Fruit fly (Drosophila melanogaster) whole organism, embryonic: ENCODE data around the gene CG10068.

Experiments used
- Abd-B ChIP-seq: fragments of 200-800 bp; sonication (Bioruptor generic); optimal IDR thresholded peaks from 2 replicates; lab custom pipeline; 2018; ENCODE audit warnings: missing biosample characterization, mild to moderate bottlenecking, missing genetic modification characterization, moderate library complexity
- Atf-2 ChIP-seq: fragments of 200-800 bp; sonication (Bioruptor generic); optimal IDR thresholded peaks from 2 replicates; lab custom pipeline; 2016; ENCODE audit warnings: missing biosample characterization, missing genetic modification characterization
- CG10209 ChIP-seq: fragments of 200-800 bp; sonication (Bioruptor generic); optimal IDR thresholded peaks from 3 replicates; lab custom pipeline; 2017; ENCODE audit warnings: missing biosample characterization, mild to moderate bottlenecking, missing genetic modification characterization, missing genetic modification reagents
- CG12769 ChIP-seq: fragments of 200-800 bp; sonication (Bioruptor generic); optimal IDR thresholded peaks from 2 replicates; lab custom pipeline; 2019; ENCODE audit warnings: missing biosample characterization, mild to moderate bottlenecking, missing genetic modification characterization, moderate library complexity
- CG17385 ChIP-seq: fragments of 200-800 bp; sonication (Bioruptor generic); optimal IDR thresholded peaks from 3 replicates; lab custom pipeline; 2018; ENCODE audit warnings: missing biosample characterization, mild to moderate bottlenecking, missing genetic modification characterization
- CG18764 ChIP-seq: fragments of 200-800 bp; sonication (Bioruptor generic); optimal IDR thresholded peaks from 3 replicates; lab custom pipeline; 2016; ENCODE audit warnings: missing biosample characterization, missing genetic modification characterization
- CG2116 ChIP-seq: fragments of 200-800 bp; sonication (Bioruptor generic); optimal IDR thresholded peaks from 3 replicates; lab custom pipeline; 2018; ENCODE audit warnings: missing biosample characterization, mild to moderate bottlenecking, missing genetic modification characterization
- CG30431 ChIP-seq: fragments of 200-800 bp; sonication (Bioruptor generic); optimal IDR thresholded peaks from 2 replicates; lab custom pipeline; 2017; ENCODE audit warnings: missing biosample characterization, missing genetic modification characterization
- CG31388 ChIP-seq: fragments of 200-800 bp; sonication (Bioruptor generic); optimal IDR thresholded peaks from 2 replicates; lab custom pipeline; 2016; ENCODE audit warnings: missing biosample characterization, missing genetic modification characterization
- CG32767 ChIP-seq: fragments of 200-800 bp; sonication (Bioruptor generic); IDR thresholded peaks from 2 replicates; pipeline ENCODE4 v1.3.6; 2022; ENCODE audit warnings: missing biosample characterization, missing genetic modification characterization
- CG33557 ChIP-seq: fragments of 200-800 bp; sonication (Bioruptor generic); optimal IDR thresholded peaks from 2 replicates; lab custom pipeline; 2019; ENCODE audit warnings: missing biosample characterization, mild to moderate bottlenecking, missing genetic modification characterization, moderate library complexity
- CG9727 ChIP-seq: fragments of 200-800 bp; sonication (Bioruptor generic); optimal IDR thresholded peaks from 3 replicates; lab custom pipeline; 2017; ENCODE audit warnings: missing biosample characterization, mild to moderate bottlenecking, missing genetic modification characterization
- D19A ChIP-seq: fragments of 200-800 bp; optimal IDR thresholded peaks from 3 replicates; lab custom pipeline; 2019; ENCODE audit warnings: missing biosample characterization, mild to moderate bottlenecking, missing genetic modification characterization, moderate library complexity
- Elba2 ChIP-seq: fragments of 200-800 bp; sonication (Bioruptor generic); optimal IDR thresholded peaks from 3 replicates; lab custom pipeline; 2016; ENCODE audit warnings: missing biosample characterization, missing genetic modification characterization
- HLH4C ChIP-seq: fragments of 200-800 bp; sonication (Bioruptor generic); IDR thresholded peaks from 3 replicates; pipeline ENCODE4 v1.3.6; 2022; ENCODE audit warnings: missing biosample characterization, missing genetic modification characterization; ENCODE audit not compliant: partially characterized antibody
- Hey ChIP-seq: fragments of 200-800 bp; sonication (Bioruptor generic); optimal IDR thresholded peaks from 3 replicates; lab custom pipeline; 2018; ENCODE audit warnings: missing biosample characterization, mild to moderate bottlenecking, missing genetic modification characterization
- Kr ChIP-seq: fragments of 200-800 bp; sonication (Bioruptor generic); optimal IDR thresholded peaks from 2 replicates; lab custom pipeline; 2017; ENCODE audit warnings: missing biosample characterization, mild to moderate bottlenecking, missing genetic modification characterization
- Med ChIP-seq: fragments of 200-800 bp; sonication (Bioruptor generic); peaks from one replicate; lab custom pipeline; 2016; ENCODE audit warnings: missing biosample characterization, missing genetic modification characterization, mild to moderate bottlenecking, inconsistent platforms, moderate library complexity
- Nf-YB ChIP-seq: fragments of 200-800 bp; sonication (Bioruptor generic); optimal IDR thresholded peaks from 3 replicates; lab custom pipeline; 2019; ENCODE audit warnings: missing biosample characterization, mild to moderate bottlenecking, missing genetic modification characterization, moderate library complexity
- Sox100B ChIP-seq: fragments of 200-800 bp; sonication (Bioruptor generic); optimal IDR thresholded peaks from 3 replicates; lab custom pipeline; 2018; ENCODE audit warnings: missing biosample characterization, mild to moderate bottlenecking, missing genetic modification characterization
- Vsx1 ChIP-seq: fragments of 200-800 bp; sonication (Bioruptor generic); optimal IDR thresholded peaks from 2 replicates; lab custom pipeline; 2017; ENCODE audit warnings: missing biosample characterization, mild to moderate bottlenecking, missing genetic modification characterization, missing genetic modification reagents
- abd-A ChIP-seq: fragments of 200-800 bp; sonication (Bioruptor generic); optimal IDR thresholded peaks from 3 replicates; lab custom pipeline; 2019; ENCODE audit warnings: missing biosample characterization, mild to moderate bottlenecking, missing genetic modification characterization, moderate library complexity
- chm ChIP-seq: fragments of 200-800 bp; sonication (Bioruptor generic); IDR thresholded peaks from 2 replicates; pipeline ENCODE4 v1.3.6; 2022; ENCODE audit warnings: missing biosample characterization, missing genetic modification characterization
- crol ChIP-seq: fragments of 200-800 bp; sonication (Bioruptor generic); IDR thresholded peaks from 2 replicates; pipeline ENCODE4 v1.3.6; 2022; ENCODE audit warnings: missing biosample characterization, missing genetic modification characterization
- dm ChIP-seq: fragments of 200-800 bp; sonication (Bioruptor generic); optimal IDR thresholded peaks from 3 replicates; lab custom pipeline; 2016; ENCODE audit warnings: missing biosample characterization, missing genetic modification characterization
- dmrt11E ChIP-seq: fragments of 200-800 bp; sonication (Bioruptor generic); optimal IDR thresholded peaks from 3 replicates; lab custom pipeline; 2018; ENCODE audit warnings: missing biosample characterization, mild to moderate bottlenecking, missing genetic modification characterization, moderate library complexity
- dmrt99B ChIP-seq: fragments of 200-800 bp; sonication (Bioruptor generic); optimal IDR thresholded peaks from 2 replicates; lab custom pipeline; 2018; ENCODE audit warnings: missing biosample characterization, mild to moderate bottlenecking, missing genetic modification characterization, moderate library complexity
- fd102C ChIP-seq: fragments of 200-800 bp; sonication (Bioruptor generic); optimal IDR thresholded peaks from 2 replicates; lab custom pipeline; 2018; ENCODE audit warnings: missing biosample characterization, mild to moderate bottlenecking, missing genetic modification characterization, moderate library complexity
- fu2 ChIP-seq: fragments of 200-800 bp; sonication (Bioruptor generic); optimal IDR thresholded peaks from 2 replicates; lab custom pipeline; 2016; ENCODE audit warnings: missing biosample characterization, missing genetic modification characterization
- gcm ChIP-seq: fragments of 200-800 bp; sonication (Bioruptor generic); optimal IDR thresholded peaks from 2 replicates; lab custom pipeline; 2019; ENCODE audit warnings: missing biosample characterization, mild to moderate bottlenecking, missing genetic modification characterization, moderate library complexity
- insv ChIP-seq, 2 experiments: fragments of 200-800 bp; sonication (Bioruptor generic); optimal IDR thresholded peaks; 3 replicates each; lab custom pipeline; 2016 to 2018; ENCODE audit warnings: missing biosample characterization in 2 of 2, missing genetic modification characterization in 2 of 2
- kni ChIP-seq: fragments of 200-800 bp; sonication (Bioruptor generic); optimal IDR thresholded peaks from 3 replicates; lab custom pipeline; 2017; ENCODE audit warnings: mild to moderate bottlenecking, missing biosample characterization, missing genetic modification reagents, missing genetic modification characterization
- onecut ChIP-seq: fragments of 200-800 bp; sonication (Bioruptor generic); IDR thresholded peaks from 2 replicates; pipeline ENCODE4 v1.3.6; 2022; ENCODE audit warnings: missing biosample characterization, missing genetic modification characterization
- pan ChIP-seq, 4 experiments: fragments of >200 bp in 3 of 4; fragments of 200-800 bp in 1 of 4; sonication (Bioruptor generic) in 1 of 4; optimal IDR thresholded peaks in 3 of 4; IDR thresholded peaks in 1 of 4; 2 replicates each; pipeline versions ENCODE4 v1.3.6 to Lab custom; 2017 to 2022; ENCODE audit warnings: missing biosample characterization in 2 of 4, missing genetic modification characterization in 2 of 4, mixed read lengths in 1 of 4
- row ChIP-seq: fragments of 200-800 bp; sonication (Bioruptor generic); IDR thresholded peaks from 3 replicates; pipeline ENCODE4 v1.3.6; 2022; ENCODE audit warnings: missing biosample characterization, missing genetic modification characterization
- sens-2 ChIP-seq: fragments of 200-800 bp; sonication (Bioruptor generic); IDR thresholded peaks from 2 replicates; pipeline ENCODE4 v1.3.6; 2022; ENCODE audit warnings: missing biosample characterization, missing genetic modification characterization
- seq ChIP-seq: fragments of 200-800 bp; sonication (Bioruptor generic); IDR thresholded peaks from 2 replicates; pipeline ENCODE4 v1.3.6; 2022; ENCODE audit warnings: missing biosample characterization, missing genetic modification characterization
- sr ChIP-seq: fragments of 200-800 bp; sonication (Bioruptor generic); IDR thresholded peaks from 3 replicates; pipeline ENCODE4 v1.3.6; 2022; ENCODE audit warnings: missing biosample characterization, missing genetic modification characterization
- stc ChIP-seq: fragments of 200-800 bp; sonication (Bioruptor generic); IDR thresholded peaks from 2 replicates; pipeline ENCODE4 v1.3.6; 2022; ENCODE audit warnings: missing biosample characterization, missing genetic modification characterization
- tap ChIP-seq: fragments of 200-800 bp; optimal IDR thresholded peaks from 3 replicates; lab custom pipeline; 2019; ENCODE audit warnings: missing biosample characterization, mild to moderate bottlenecking, missing genetic modification characterization, moderate library complexity
- tio ChIP-seq: fragments of 200-800 bp; sonication (Bioruptor generic); optimal IDR thresholded peaks from 2 replicates; lab custom pipeline; 2017; ENCODE audit warnings: missing biosample characterization, missing genetic modification characterization, inconsistent platforms
- ttk ChIP-seq: fragments of 200-800 bp; sonication (Bioruptor generic); IDR thresholded peaks from 2 replicates; pipeline ENCODE4 v2.1.2; 2022; ENCODE audit warnings: missing biosample characterization, missing genetic modification characterization
- twi ChIP-seq: fragments of 200-800 bp; optimal IDR thresholded peaks from 2 replicates; lab custom pipeline; 2019; ENCODE audit warnings: missing biosample characterization, mild to moderate bottlenecking, missing genetic modification characterization, moderate library complexity
- unc-4 ChIP-seq: fragments of 200-800 bp; sonication (Bioruptor generic); IDR thresholded peaks from 2 replicates; pipeline ENCODE4 v1.3.6; 2022; ENCODE audit warnings: missing biosample characterization, missing genetic modification characterization; ENCODE audit not compliant: partially characterized antibody

Gene CG10068

DNA sequence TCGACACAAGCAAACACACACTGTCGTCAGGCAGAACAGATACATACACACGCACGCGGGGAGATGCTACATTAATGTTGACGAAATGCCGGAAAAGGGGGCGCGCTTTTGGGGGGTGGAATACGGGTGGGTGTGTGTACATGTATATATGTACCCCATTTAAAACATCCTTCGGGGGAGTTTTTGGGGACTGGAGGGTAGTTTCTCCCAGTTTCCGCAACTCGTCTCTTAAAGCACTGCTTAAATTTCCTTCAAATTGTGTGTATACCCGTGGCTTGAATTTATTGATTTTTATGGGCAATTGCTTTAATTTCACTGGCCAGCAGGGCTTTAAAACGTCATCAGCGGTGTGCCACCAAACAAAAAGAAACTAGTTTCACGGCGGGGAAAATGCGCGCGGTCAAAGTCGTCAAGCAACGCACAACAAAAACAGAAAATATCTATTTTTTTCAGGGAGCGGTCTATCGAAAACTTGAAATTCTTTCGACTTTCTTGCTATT lies 4.7 kb downstream of the CG10068 start:
- TF ChIP-seq CG30431 (no peak), unc-4 (no peak), insv (GFP tag; optimal IDR thresholded peaks at IDR 0.05; lab: Kevin White, UChicago) (no peak), dmrt11E (tag; lab: Kevin White, UChicago) (no peak), kni (GFP tag; lab: Kevin White, UChicago) (peak; percentile 85), HLH4C (GFP tag; lab: Robert Waterston, UW) (peak; percentile 10; the same call in 1 of the 3 replicates), onecut (GFP tag; lab: Robert Waterston, UW) (peak; percentile 97), tio (no peak), Med (GFP tag; lab: Kevin White, UChicago) (peak; percentile 51), abd-A (tag; lab: Kevin White, UChicago) (peak; percentile 4), Abd-B (GFP tag; lab: Kevin White, UChicago) (no peak), crol (GFP tag; lab: Robert Waterston, UW) (peak; percentile 63), CG17385 (GFP tag; lab: Kevin White, UChicago) (no peak), CG32767 (peak; percentile 74; the same call in 1 of the 2 replicates), seq (GFP tag; lab: Robert Waterston, UW) (0 out of 2 replicates have a peak, but pooled peaks have one; percentile 12), ttk (GFP tag; lab: Robert Waterston, UW) (peak; percentile 36; the same call in 1 of the 2 replicates), CG31388 (no peak)

dm6 chr3R:7122172-7123072 lies 5.4 kb downstream of the CG10068 start:
- TF ChIP-seq kni (GFP tag; lab: Kevin White, UChicago) (peak; percentile 92), seq (GFP tag; lab: Robert Waterston, UW) (peak; percentile 8; the same call in 1 of the 2 replicates), gcm (GFP tag; lab: Kevin White, UChicago) (peak; percentile 99), Med (GFP tag; lab: Kevin White, UChicago) (peak; percentile 82), chm (GFP tag; lab: Robert Waterston, UW) (0 out of 2 replicates have a peak, but pooled peaks have one; percentile 39), twi (peak; percentile 10), dmrt99B (peak; percentile 2), CG18764 (GFP tag; lab: Kevin White, UChicago) (peak; percentile 12), sens-2 (GFP tag; lab: Robert Waterston, UW) (0 out of 2 replicates have a peak, but pooled peaks have one; percentile 29), fd102C (GFP tag; lab: Kevin White, UChicago) (no peak), dm (GFP tag; lab: Kevin White, UChicago) (no peak), Elba2 (peak; percentile 69), sr (peak; percentile 67; the same call in 2 of the 3 replicates), CG12769 (tag; lab: Kevin White, UChicago) (peak; percentile 60), Hey (tag; lab: Kevin White, UChicago) (no peak), CG9727 (GFP tag; lab: Kevin White, UChicago) (peak; percentile 2), D19A (tag; lab: Kevin White, UChicago) (peak; percentile 11), Sox100B (GFP tag; lab: Kevin White, UChicago) (peak; percentile 13), fu2 (GFP tag; lab: Kevin White, UChicago) (no peak), Vsx1 (peak; percentile 45), row (0 out of 3 replicates have a peak, but pooled peaks have one; percentile 15), CG33557 (no peak), CG10209 (GFP tag; lab: Kevin White, UChicago) (peak; percentile 26), Nf-YB (GFP tag; lab: Kevin White, UChicago) (peak; percentile 21), CG2116 (GFP tag; lab: Kevin White, UChicago) (peak; percentile 26), Atf-2 (no peak), tap (tag; lab: Kevin White, UChicago) (no peak), Kr (peak; percentile 50), pan (optimal IDR thresholded peaks at IDR 0.05; lab: Kevin White, UChicago) (no peak), pan (GFP tag; optimal IDR thresholded peaks at IDR 0.05 in 1 of 2, IDR thresholded peaks at IDR 0.05 in 1 of 2) (peak in 1 of 2 experiments; percentile 42), insv (GFP tag; optimal IDR thresholded peaks at IDR 0.05; lab: Kevin White, UChicago) (peak; percentile 37 to 90), stc (GFP tag; lab: Robert Waterston, UW) (0 out of 2 replicates have a peak, but pooled peaks have one; percentile 14)
